Fruit fly (Drosophila melanogaster) whole organism, pupa: ENCODE results near the gene Elys.
A peak's percentile ranks its signal among the peaks of the same experiment; 100 is the strongest.

Experiments used
- CG10348 ChIP-seq: fragments of 200-800 bp; sonication (Bioruptor generic); IDR thresholded peaks from 2 replicates; pipeline ENCODE4 v1.3.6; 2022; ENCODE audit warnings: missing biosample characterization, missing genetic modification characterization
- CG12605 ChIP-seq: fragments of 200-800 bp; sonication (Bioruptor generic); IDR thresholded peaks from 2 replicates; pipeline ENCODE4 v1.3.6; 2022; ENCODE audit warnings: missing biosample characterization, missing genetic modification characterization
- CG13204 ChIP-seq: fragments of 200-800 bp; sonication (Bioruptor generic); optimal IDR thresholded peaks from 2 replicates; lab custom pipeline; 2018; ENCODE audit warnings: missing biosample characterization, mild to moderate bottlenecking, missing genetic modification characterization, moderate library complexity
- CG14655 ChIP-seq: fragments of 200-800 bp; sonication (Bioruptor generic); optimal IDR thresholded peaks from 3 replicates; lab custom pipeline; 2017; ENCODE audit warnings: mild to moderate bottlenecking, missing biosample characterization, missing genetic modification reagents, missing genetic modification characterization
- CG15710 ChIP-seq: fragments of 200-800 bp; sonication (Bioruptor generic); optimal IDR thresholded peaks from 2 replicates; lab custom pipeline; 2018; ENCODE audit warnings: missing biosample characterization, mild to moderate bottlenecking, missing genetic modification characterization, moderate library complexity
- CG17806 ChIP-seq: fragments of 200-800 bp; sonication (Bioruptor generic); optimal IDR thresholded peaks from 2 replicates; lab custom pipeline; 2018; ENCODE audit warnings: missing biosample characterization, mild to moderate bottlenecking, missing genetic modification characterization, moderate library complexity
- CG32121 ChIP-seq: fragments of 200-800 bp; sonication (Bioruptor generic); IDR thresholded peaks from 2 replicates; pipeline ENCODE4 v1.3.6; 2022; ENCODE audit warnings: missing biosample characterization, missing genetic modification characterization
- CG34367 ChIP-seq: fragments of 200-800 bp; sonication (Bioruptor generic); optimal IDR thresholded peaks from 2 replicates; lab custom pipeline; 2018; ENCODE audit warnings: missing biosample characterization, mild to moderate bottlenecking, missing genetic modification characterization
- CG4496 ChIP-seq: fragments of 200-800 bp; sonication (Bioruptor generic); IDR thresholded peaks from 3 replicates; pipeline ENCODE4 v1.3.6; 2022; ENCODE audit warnings: missing biosample characterization, missing genetic modification characterization
- CG8159 ChIP-seq: fragments of 200-800 bp; sonication (Bioruptor generic); optimal IDR thresholded peaks from 3 replicates; lab custom pipeline; 2018; ENCODE audit warnings: missing biosample characterization, mild to moderate bottlenecking, missing genetic modification characterization, moderate library complexity
- CG8301 ChIP-seq: fragments of 200-800 bp; sonication (Bioruptor generic); optimal IDR thresholded peaks from 2 replicates; lab custom pipeline; 2018; ENCODE audit warnings: missing biosample characterization, mild to moderate bottlenecking, missing genetic modification characterization
- CG9948 ChIP-seq: fragments of 200-800 bp; sonication (Bioruptor generic); optimal IDR thresholded peaks from 2 replicates; lab custom pipeline; 2018; ENCODE audit warnings: missing biosample characterization, mild to moderate bottlenecking, missing genetic modification characterization, moderate library complexity
- D1 ChIP-seq: fragments of 200-800 bp; sonication (Bioruptor generic); optimal IDR thresholded peaks from 2 replicates; lab custom pipeline; 2018; ENCODE audit warnings: missing biosample characterization, mild to moderate bottlenecking, missing genetic modification characterization, moderate library complexity
- EcR ChIP-seq: fragments of 200-800 bp; sonication (Bioruptor generic); optimal IDR thresholded peaks from 3 replicates; lab custom pipeline; 2019; ENCODE audit warnings: missing biosample characterization, missing genetic modification characterization, mild to moderate bottlenecking, moderate library complexity, missing genetic modification reagents
- Ets98B ChIP-seq: fragments of 200-800 bp; sonication (Bioruptor generic); IDR thresholded peaks from 2 replicates; pipeline ENCODE4 v1.3.6; 2022; ENCODE audit warnings: missing biosample characterization, missing genetic modification characterization
- Pif1A ChIP-seq: fragments of 200-800 bp; sonication (Bioruptor generic); optimal IDR thresholded peaks from 3 replicates; lab custom pipeline; 2016; ENCODE audit warnings: missing biosample characterization, missing genetic modification characterization
- Pif1B ChIP-seq: fragments of 200-800 bp; sonication (Bioruptor generic); optimal IDR thresholded peaks from 3 replicates; lab custom pipeline; 2016; ENCODE audit warnings: missing biosample characterization, missing genetic modification characterization
- Snoo ChIP-seq: fragments of 200-800 bp; sonication (Bioruptor generic); optimal IDR thresholded peaks from 3 replicates; lab custom pipeline; 2017; ENCODE audit warnings: missing biosample characterization, mild to moderate bottlenecking, missing genetic modification characterization, inconsistent platforms
- fd96Ca ChIP-seq: fragments of 200-800 bp; sonication (Bioruptor generic); IDR thresholded peaks from 3 replicates; pipeline ENCODE4 v1.3.6; 2022; ENCODE audit warnings: missing biosample characterization, missing genetic modification characterization
- gl ChIP-seq: fragments of 200-800 bp; sonication (Bioruptor generic); optimal IDR thresholded peaks from 2 replicates; lab custom pipeline; 2018; ENCODE audit warnings: missing biosample characterization, mild to moderate bottlenecking, missing genetic modification characterization
- rn ChIP-seq: fragments of 200-800 bp; sonication (Bioruptor generic); IDR thresholded peaks from 2 replicates; pipeline ENCODE4 v1.3.6; 2022; ENCODE audit warnings: missing biosample characterization, missing genetic modification characterization

The Elys gene

DNA sequence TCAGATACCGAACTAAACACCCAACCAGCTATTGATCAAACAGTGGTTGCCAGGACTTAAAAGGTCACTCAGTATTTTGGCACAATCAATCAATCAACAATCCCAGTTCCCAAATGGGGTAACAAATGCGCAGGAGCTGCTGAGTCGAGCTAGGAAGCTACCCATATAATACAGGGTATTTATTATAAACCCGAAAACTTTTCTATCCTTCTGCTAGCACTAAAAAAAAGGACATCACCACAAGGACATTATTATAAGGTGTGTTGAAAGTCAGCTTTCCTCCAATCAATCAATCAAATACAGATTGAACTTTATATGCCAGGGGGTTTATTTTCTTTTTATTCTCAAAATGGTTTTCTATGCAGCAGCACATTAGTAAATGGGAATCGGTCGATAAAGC lies 31.0 kb upstream of the Elys start, which contains the start of gene CG14221:
Gene CG14221 (minus strand): TSS at position 101 of the 400 bp plus-strand sequence.
- TF ChIP-seq EcR (GFP tag; lab: Kevin White, UChicago) (no peak), Pif1B (GFP tag; lab: Kevin White, UChicago) (no peak), CG14655 (GFP tag; lab: Kevin White, UChicago) (no peak), fd96Ca (GFP tag; lab: Robert Waterston, UW) (no peak), D1 (no peak), CG12605 (GFP tag; lab: Robert Waterston, UW) (no peak), CG4496 (GFP tag; lab: Robert Waterston, UW) (no peak)

DNA sequence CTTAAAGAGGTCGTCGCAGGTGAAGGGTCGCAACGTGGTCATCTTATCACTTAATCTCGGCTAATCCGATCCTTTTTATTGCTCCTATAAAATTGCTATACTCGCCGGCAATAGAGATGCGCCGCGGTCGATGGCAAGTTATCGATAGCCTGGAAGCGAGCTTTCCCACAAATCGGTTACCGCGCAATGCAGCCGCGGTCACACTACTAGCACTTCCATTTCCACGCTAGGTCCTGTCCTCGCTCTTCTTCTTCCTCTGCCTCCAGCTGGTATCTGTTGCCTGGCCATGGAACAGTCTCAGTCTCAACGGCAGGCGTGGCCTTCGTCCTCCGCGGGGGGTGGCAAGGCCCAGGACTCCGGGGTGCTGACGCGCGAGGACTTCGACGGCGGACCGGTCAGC lies 29.2 kb upstream of the Elys start, which contains the start of the genes Naa20A and MKP-4:
Gene Naa20A (minus strand): TSS at position 151 of the 400 bp plus-strand sequence.
Gene MKP-4 (plus strand): TSS at position 191 of the 400 bp plus-strand sequence.
- TF ChIP-seq CG12605 (GFP tag; lab: Robert Waterston, UW): no peak
- TF ChIP-seq, all 21 proteins: peak for 0

DNA sequence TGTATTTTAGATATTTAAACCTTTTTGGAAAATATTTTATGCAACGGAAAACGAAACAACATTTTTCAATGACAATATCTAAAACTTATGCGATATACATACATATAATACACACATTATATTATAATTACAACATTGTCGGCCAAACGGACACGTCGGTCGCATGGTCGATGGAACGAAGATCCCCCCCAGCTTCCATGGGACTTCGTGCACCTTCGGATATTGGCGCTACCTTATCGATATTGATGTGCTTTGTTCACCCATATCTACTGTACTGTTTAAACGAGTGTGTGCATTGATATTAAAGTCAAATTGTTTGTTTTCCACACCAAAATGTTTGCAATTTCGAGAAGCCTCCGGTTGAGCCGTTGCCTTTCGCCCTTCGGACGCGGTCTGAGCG lies 26.7 kb upstream of the Elys start, which contains the start of gene CG14212:
Gene CG14212 (plus strand): TSS at position 301 of the 400 bp plus-strand sequence.
- TF ChIP-seq gl (tag; lab: Kevin White, UChicago) (no peak), CG10348 (GFP tag; lab: Robert Waterston, UW) (no peak), CG14655 (GFP tag; lab: Kevin White, UChicago) (no peak), CG4496 (GFP tag; lab: Robert Waterston, UW) (no peak), Pif1A (no peak), EcR (GFP tag; lab: Kevin White, UChicago) (no peak), Pif1B (GFP tag; lab: Kevin White, UChicago) (no peak), CG15710 (tag; lab: Kevin White, UChicago) (no peak), Ets98B (GFP tag; lab: Robert Waterston, UW) (no peak), CG8301 (tag; lab: Kevin White, UChicago) (no peak), CG9948 (tag; lab: Kevin White, UChicago) (no peak), fd96Ca (GFP tag; lab: Robert Waterston, UW) (no peak), CG8159 (tag; lab: Kevin White, UChicago) (no peak), CG17806 (no peak), CG34367 (tag; lab: Kevin White, UChicago) (no peak), Snoo (tag; lab: Kevin White, UChicago) (no peak), D1 (no peak), rn (GFP tag; lab: Robert Waterston, UW) (no peak), CG12605 (GFP tag; lab: Robert Waterston, UW) (no peak), CG32121 (no peak)

DNA sequence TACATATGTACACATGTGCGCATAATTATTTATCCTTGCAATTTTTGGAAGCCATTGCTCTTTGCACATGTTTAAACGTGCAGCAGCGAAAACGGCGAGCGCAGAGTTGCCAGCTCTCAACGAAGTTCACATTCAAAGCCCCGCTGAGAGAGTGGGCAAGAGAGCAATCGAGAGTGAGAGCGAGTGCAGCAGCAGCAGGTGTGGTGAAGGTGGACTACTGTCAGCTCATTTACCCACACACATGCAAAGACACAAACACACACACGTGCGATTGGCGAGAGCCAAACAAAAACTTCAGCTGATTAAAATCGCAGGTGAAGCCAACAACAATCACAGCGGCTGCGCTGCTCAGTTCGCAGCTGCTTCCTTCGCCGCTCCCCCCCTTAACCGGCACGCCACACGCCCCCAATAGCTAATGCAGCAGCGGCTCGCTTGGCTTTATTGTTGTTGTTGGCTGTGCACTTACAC lies 20.7 kb upstream of the Elys start:
- TF ChIP-seq CG8159 (tag; lab: Kevin White, UChicago) (no peak), fd96Ca (GFP tag; lab: Robert Waterston, UW) (0 out of 3 replicates have a peak, but pooled peaks have one; percentile 29), CG34367 (tag; lab: Kevin White, UChicago) (no peak), Snoo (tag; lab: Kevin White, UChicago) (no peak), rn (GFP tag; lab: Robert Waterston, UW) (no peak), Pif1B (GFP tag; lab: Kevin White, UChicago) (no peak), CG4496 (GFP tag; lab: Robert Waterston, UW) (peak; percentile 67; the same call in 2 of the 3 replicates), EcR (GFP tag; lab: Kevin White, UChicago) (peak; percentile 79), CG9948 (tag; lab: Kevin White, UChicago) (no peak), CG8301 (tag; lab: Kevin White, UChicago) (no peak), CG32121 (peak; percentile 43; the same call in 1 of the 2 replicates), CG15710 (tag; lab: Kevin White, UChicago) (no peak), CG12605 (GFP tag; lab: Robert Waterston, UW) (peak; percentile 16; the same call in 1 of the 2 replicates), CG10348 (GFP tag; lab: Robert Waterston, UW) (no peak), Ets98B (GFP tag; lab: Robert Waterston, UW) (peak; percentile 41; the same call in 1 of the 2 replicates), CG13204 (GFP tag; lab: Kevin White, UChicago) (peak; percentile 81)

DNA sequence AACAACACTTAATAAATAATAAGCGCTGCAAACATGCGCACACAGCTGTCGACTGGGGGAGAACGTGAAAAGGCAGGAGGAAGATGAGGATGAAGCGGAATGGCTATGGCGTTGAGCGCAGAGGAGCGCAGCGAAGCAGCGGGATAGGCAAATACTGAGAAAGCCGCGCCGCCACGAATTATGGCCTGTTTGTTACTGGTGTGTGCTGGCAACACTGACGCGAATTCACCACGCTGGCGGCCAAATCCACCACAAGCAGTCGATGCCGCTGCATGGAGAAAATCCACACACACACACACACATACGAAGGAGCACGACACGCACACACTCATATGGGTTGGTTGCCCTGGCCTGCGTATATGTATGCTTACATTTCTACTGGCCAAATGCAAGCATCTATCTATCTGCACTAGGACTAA lies 15.1 kb upstream of the Elys start:
- TF ChIP-seq EcR (GFP tag; lab: Kevin White, UChicago) (peak; percentile 49), D1 (no peak), CG4496 (GFP tag; lab: Robert Waterston, UW) (peak; percentile 67; the same call in 2 of the 3 replicates), CG8159 (tag; lab: Kevin White, UChicago) (no peak), CG14655 (GFP tag; lab: Kevin White, UChicago) (no peak), CG17806 (no peak), rn (GFP tag; lab: Robert Waterston, UW) (no peak), CG8301 (tag; lab: Kevin White, UChicago) (no peak), CG32121 (no peak), Pif1A (no peak), CG10348 (GFP tag; lab: Robert Waterston, UW) (no peak), CG12605 (GFP tag; lab: Robert Waterston, UW) (no peak), Pif1B (GFP tag; lab: Kevin White, UChicago) (peak; percentile 3), fd96Ca (GFP tag; lab: Robert Waterston, UW) (peak; percentile 39; the same call in 1 of the 3 replicates), CG34367 (tag; lab: Kevin White, UChicago) (no peak), gl (tag; lab: Kevin White, UChicago) (no peak), Ets98B (GFP tag; lab: Robert Waterston, UW) (peak; percentile 61), CG15710 (tag; lab: Kevin White, UChicago) (no peak), CG9948 (tag; lab: Kevin White, UChicago) (no peak), CG13204 (GFP tag; lab: Kevin White, UChicago) (peak; percentile 66), Snoo (tag; lab: Kevin White, UChicago) (no peak)
- TF ChIP-seq, all 21 proteins: peak for 6
